Fruit fly (Drosophila melanogaster) whole organism, embryonic: Measurements from ENCODE around the gene Rab3-GEF.

Source experiments
- Abd-B ChIP-seq: fragments of 200-800 bp; sonication (Bioruptor generic); optimal IDR thresholded peaks from 2 replicates; lab custom pipeline; 2018; ENCODE audit warnings: missing biosample characterization, mild to moderate bottlenecking, missing genetic modification characterization, moderate library complexity
- CG12071 ChIP-seq: fragments of 200-800 bp; sonication (Bioruptor generic); optimal IDR thresholded peaks from 3 replicates; lab custom pipeline; 2018; ENCODE audit warnings: missing biosample characterization, mild to moderate bottlenecking, missing genetic modification characterization
- CG12769 ChIP-seq: fragments of 200-800 bp; sonication (Bioruptor generic); optimal IDR thresholded peaks from 2 replicates; lab custom pipeline; 2019; ENCODE audit warnings: missing biosample characterization, mild to moderate bottlenecking, missing genetic modification characterization, moderate library complexity
- CG15011 ChIP-seq: fragments of 200-800 bp; sonication (Bioruptor generic); optimal IDR thresholded peaks from 3 replicates; lab custom pipeline; 2018; ENCODE audit warnings: missing biosample characterization, mild to moderate bottlenecking, missing genetic modification characterization
- CG17328 ChIP-seq: fragments of 200-800 bp; sonication (Bioruptor generic); IDR thresholded peaks from 2 replicates; pipeline ENCODE4 v1.3.6; 2022; ENCODE audit warnings: missing biosample characterization, missing genetic modification characterization
- CG18262 ChIP-seq: fragments of 200-800 bp; optimal IDR thresholded peaks from 3 replicates; lab custom pipeline; 2019; ENCODE audit warnings: missing biosample characterization, mild to moderate bottlenecking, missing genetic modification characterization, moderate library complexity
- CG2889 ChIP-seq: fragments of 200-800 bp; sonication (Bioruptor generic); IDR thresholded peaks from 3 replicates; pipeline ENCODE4 v1.3.6; 2022; ENCODE audit warnings: missing biosample characterization, missing genetic modification characterization
- CG30403 ChIP-seq: fragments of 200-800 bp; sonication (Bioruptor generic); optimal IDR thresholded peaks from 3 replicates; lab custom pipeline; 2016; ENCODE audit warnings: missing biosample characterization, missing genetic modification characterization
- CG31441 ChIP-seq: fragments of 200-800 bp; sonication (Bioruptor generic); IDR thresholded peaks from 2 replicates; pipeline ENCODE4 v1.3.6; 2022; ENCODE audit warnings: missing biosample characterization, missing genetic modification characterization
- CG3847 ChIP-seq: fragments of 200-800 bp; sonication (Bioruptor generic); IDR thresholded peaks from 2 replicates; pipeline ENCODE4 v1.3.6; 2022; ENCODE audit warnings: missing biosample characterization, missing genetic modification characterization
- CG4424 ChIP-seq: fragments of 200-800 bp; sonication (Bioruptor generic); optimal IDR thresholded peaks from 3 replicates; lab custom pipeline; 2016; ENCODE audit warnings: missing biosample characterization, missing genetic modification characterization
- CG4617 ChIP-seq: fragments of 200-800 bp; sonication (Bioruptor generic); optimal IDR thresholded peaks from 3 replicates; lab custom pipeline; 2016; ENCODE audit warnings: missing biosample characterization, missing genetic modification characterization, borderline replicate concordance
- CG7839 ChIP-seq: fragments of 200-800 bp; sonication (Bioruptor generic); optimal IDR thresholded peaks from 3 replicates; lab custom pipeline; 2018; ENCODE audit warnings: missing biosample characterization, mild to moderate bottlenecking, missing genetic modification characterization, moderate library complexity
- CG8089 ChIP-seq: fragments of 200-800 bp; sonication (Bioruptor generic); optimal IDR thresholded peaks from 3 replicates; lab custom pipeline; 2016; ENCODE audit warnings: missing biosample characterization, missing genetic modification characterization
- CG9876 ChIP-seq: fragments of 200-800 bp; sonication (Bioruptor generic); optimal IDR thresholded peaks from 2 replicates; lab custom pipeline; 2016; ENCODE audit warnings: missing biosample characterization, missing genetic modification characterization
- CoRest ChIP-seq: fragments of 200-800 bp; sonication (Bioruptor generic); optimal IDR thresholded peaks from 3 replicates; lab custom pipeline; 2018; ENCODE audit warnings: missing biosample characterization, mild to moderate bottlenecking, missing genetic modification characterization, moderate library complexity
- D19A ChIP-seq: fragments of 200-800 bp; optimal IDR thresholded peaks from 3 replicates; lab custom pipeline; 2019; ENCODE audit warnings: missing biosample characterization, mild to moderate bottlenecking, missing genetic modification characterization, moderate library complexity
- Dek ChIP-seq: fragments of 200-800 bp; sonication (Bioruptor generic); optimal IDR thresholded peaks from 3 replicates; lab custom pipeline; 2019; ENCODE audit warnings: missing biosample characterization, mild to moderate bottlenecking, missing genetic modification characterization, moderate library complexity
- Dip3 ChIP-seq: fragments of 200-800 bp; sonication (Bioruptor generic); optimal IDR thresholded peaks from 3 replicates; lab custom pipeline; 2016; ENCODE audit warnings: missing biosample characterization, missing genetic modification characterization
- Eip74EF ChIP-seq, 2 experiments: fragments of 200-800 bp in 1 of 2; fragments of >200 bp in 1 of 2; sonication (Bioruptor generic) in 1 of 2; optimal IDR thresholded peaks; 2 replicates each; lab custom pipeline; 2017 to 2019; ENCODE audit warnings: missing biosample characterization in 2 of 2, missing genetic modification characterization in 2 of 2, mild to moderate bottlenecking in 1 of 2, moderate library complexity in 1 of 2
- GATAe ChIP-seq: fragments of 200-800 bp; sonication (Bioruptor generic); conservative IDR thresholded peaks from 2 replicates; pipeline ENCODE4 v1.3.6; 2022; ENCODE audit warnings: missing biosample characterization, missing genetic modification characterization
- Gsc ChIP-seq: fragments of 200-800 bp; sonication (Bioruptor generic); IDR thresholded peaks from 2 replicates; pipeline ENCODE4 v1.3.6; 2022; ENCODE audit warnings: missing biosample characterization, missing genetic modification characterization
- HmgZ ChIP-seq: fragments of 200-800 bp; sonication (Bioruptor generic); optimal IDR thresholded peaks from 2 replicates; lab custom pipeline; 2018; ENCODE audit warnings: missing biosample characterization, mild to moderate bottlenecking, missing genetic modification characterization
- Hmr ChIP-seq: fragments of 200-800 bp; sonication (Bioruptor generic); optimal IDR thresholded peaks from 3 replicates; lab custom pipeline; 2017; ENCODE audit warnings: mild to moderate bottlenecking, missing biosample characterization, missing genetic modification reagents, missing genetic modification characterization
- Hr3 ChIP-seq: fragments of 200-800 bp; sonication (Bioruptor generic); optimal IDR thresholded peaks from 3 replicates; lab custom pipeline; 2016; ENCODE audit warnings: missing biosample characterization, missing genetic modification characterization
- MBD-R2 ChIP-seq: fragments of 200-800 bp; sonication (Bioruptor generic); IDR thresholded peaks from 2 replicates; pipeline ENCODE4 v1.3.6; 2022; ENCODE audit warnings: missing biosample characterization, missing genetic modification characterization
- Myb ChIP-seq: fragments of 200-800 bp; sonication (Bioruptor generic); optimal IDR thresholded peaks from 2 replicates; lab custom pipeline; 2016; ENCODE audit warnings: missing biosample characterization, missing genetic modification characterization
- Nf-YC ChIP-seq: fragments of 200-800 bp; optimal IDR thresholded peaks from 3 replicates; lab custom pipeline; 2019; ENCODE audit warnings: missing biosample characterization, mild to moderate bottlenecking, missing genetic modification characterization, moderate library complexity
- NfI ChIP-seq: fragments of 200-800 bp; sonication (Bioruptor generic); optimal IDR thresholded peaks from 3 replicates; lab custom pipeline; 2018; ENCODE audit warnings: missing biosample characterization, mild to moderate bottlenecking, missing genetic modification characterization, moderate library complexity
- Rfx ChIP-seq: fragments of 200-800 bp; sonication (Bioruptor generic); IDR thresholded peaks from 2 replicates; pipeline ENCODE4 v1.3.6; 2022; ENCODE audit warnings: missing biosample characterization, missing genetic modification characterization
- Taf1 ChIP-seq: fragments of 200-800 bp; sonication (Bioruptor generic); IDR thresholded peaks from 2 replicates; pipeline ENCODE4 v1.3.6; 2022; ENCODE audit warnings: missing biosample characterization, missing genetic modification characterization
- bowl ChIP-seq: fragments of 200-800 bp; sonication (Bioruptor generic); IDR thresholded peaks from 2 replicates; pipeline ENCODE4 v1.3.6; 2022; ENCODE audit warnings: missing biosample characterization, missing genetic modification characterization
- bsh ChIP-seq, 2 experiments: fragments of 200-800 bp; sonication (Bioruptor generic); optimal IDR thresholded peaks; 2 replicates each; lab custom pipeline; 2017 to 2018; ENCODE audit warnings: mild to moderate bottlenecking in 2 of 2, missing biosample characterization in 2 of 2, missing genetic modification characterization in 2 of 2, moderate library complexity in 1 of 2
- crc ChIP-seq: fragments of 200-800 bp; sonication (Bioruptor generic); optimal IDR thresholded peaks from 2 replicates; lab custom pipeline; 2016; ENCODE audit warnings: missing biosample characterization, missing genetic modification characterization
- da ChIP-seq: fragments of 200-800 bp; sonication (Bioruptor generic); optimal IDR thresholded peaks from 2 replicates; lab custom pipeline; 2016; ENCODE audit warnings: missing biosample characterization, missing genetic modification characterization
- dmrt11E ChIP-seq: fragments of 200-800 bp; sonication (Bioruptor generic); optimal IDR thresholded peaks from 3 replicates; lab custom pipeline; 2018; ENCODE audit warnings: missing biosample characterization, mild to moderate bottlenecking, missing genetic modification characterization, moderate library complexity
- ewg ChIP-seq: fragments of 200-800 bp; sonication (Bioruptor generic); optimal IDR thresholded peaks from 3 replicates; lab custom pipeline; 2017; ENCODE audit warnings: mild to moderate bottlenecking, missing biosample characterization, missing genetic modification reagents, missing genetic modification characterization
- fd64A ChIP-seq: fragments of 200-800 bp; sonication (Bioruptor generic); optimal IDR thresholded peaks from 3 replicates; lab custom pipeline; 2018; ENCODE audit warnings: missing biosample characterization, mild to moderate bottlenecking, missing genetic modification characterization
- grau ChIP-seq: fragments of 200-800 bp; optimal IDR thresholded peaks from 3 replicates; lab custom pipeline; 2019; ENCODE audit warnings: missing biosample characterization, mild to moderate bottlenecking, missing genetic modification characterization, moderate library complexity
- hkb ChIP-seq, 2 experiments: fragments of 200-800 bp in 1 of 2; fragments of >200 bp in 1 of 2; sonication (Bioruptor generic) in 1 of 2; IDR thresholded peaks in 1 of 2; optimal IDR thresholded peaks in 1 of 2; 2 replicates each; pipeline versions ENCODE4 v1.3.6 to Lab custom; 2017 to 2022; ENCODE audit warnings: missing biosample characterization in 1 of 2, missing genetic modification characterization in 1 of 2
- lilli ChIP-seq: fragments of 200-800 bp; sonication (Bioruptor generic); optimal IDR thresholded peaks from 3 replicates; lab custom pipeline; 2016; ENCODE audit warnings: missing biosample characterization, missing genetic modification characterization
- peb ChIP-seq: fragments of 200-800 bp; sonication (Bioruptor generic); IDR thresholded peaks from 2 replicates; pipeline ENCODE4 v1.3.6; 2022; ENCODE audit warnings: missing biosample characterization, missing genetic modification characterization
- pzg ChIP-seq: fragments of 200-800 bp; sonication (Bioruptor generic); optimal IDR thresholded peaks from 3 replicates; lab custom pipeline; 2018; ENCODE audit warnings: missing biosample characterization, mild to moderate bottlenecking, missing genetic modification characterization, moderate library complexity
- toy ChIP-seq: fragments of 200-800 bp; sonication (Bioruptor generic); IDR thresholded peaks from 2 replicates; pipeline ENCODE4 v1.3.6; 2022; ENCODE audit warnings: missing biosample characterization, missing genetic modification characterization
- wek ChIP-seq: fragments of 200-800 bp; sonication (Bioruptor generic); optimal IDR thresholded peaks from 3 replicates; lab custom pipeline; 2018; ENCODE audit warnings: missing biosample characterization, mild to moderate bottlenecking, missing genetic modification characterization, moderate library complexity
- zen ChIP-seq: fragments of 200-800 bp; sonication (Bioruptor generic); optimal IDR thresholded peaks from 3 replicates; lab custom pipeline; 2018; ENCODE audit warnings: missing biosample characterization, mild to moderate bottlenecking, missing genetic modification characterization, moderate library complexity

The Rab3-GEF gene

dm6 chrX:15063404-15064062 is 25.9 kb upstream of the Rab3-GEF start, which contains the start of the genes hiw and ND-B18 (continued):
- peak; percentile 67 for TF ChIP-seq HmgZ
- peak; percentile 4 for TF ChIP-seq ewg (GFP tag; lab: Kevin White, UChicago)
- TF ChIP-seq Hmr (GFP tag; lab: Kevin White, UChicago) = peak; percentile 39
- peak; percentile 95 for TF ChIP-seq Myb (GFP tag; lab: Kevin White, UChicago)
- TF ChIP-seq grau (tag; lab: Kevin White, UChicago) = peak; percentile 11
- no peak for TF ChIP-seq Taf1 (GFP tag; lab: Robert Waterston, UW)
- 0 out of 2 replicates have a peak, but pooled peaks have one; percentile 22 for TF ChIP-seq CG17328 (GFP tag; lab: Robert Waterston, UW)
- TF ChIP-seq NfI = peak; percentile 53
- peak; percentile 17 for TF ChIP-seq CG18262 (tag; lab: Kevin White, UChicago)
- TF ChIP-seq hkb (optimal IDR thresholded peaks at IDR 0.05; lab: Kevin White, UChicago) = no peak
- TF ChIP-seq hkb (GFP tag; IDR thresholded peaks at IDR 0.05; lab: Robert Waterston, UW) = 0 out of 2 replicates have a peak, but pooled peaks have one; percentile 15
- TF ChIP-seq Dip3 = peak; percentile 5
- no peak for TF ChIP-seq CG8089 (GFP tag; lab: Kevin White, UChicago)
- no peak for TF ChIP-seq D19A
- no peak for TF ChIP-seq toy (GFP tag; lab: Robert Waterston, UW)
- TF ChIP-seq da (GFP tag; lab: Kevin White, UChicago) = peak; percentile 52

dm6 chrX:15066374-15067057 is 23.0 kb upstream of the Rab3-GEF start, which contains the start of the genes opm and dob:
Gene opm, minus strand, starts transcription at chrX:15066432.
Gene dob, plus strand, starts transcription at chrX:15067007.
- TF ChIP-seq dmrt11E (tag; lab: Kevin White, UChicago) (peak; percentile 24), CG7839 (peak; percentile 42), Rfx (GFP tag; lab: Robert Waterston, UW) (0 out of 2 replicates have a peak, but pooled peaks have one; percentile 7), CG4424 (GFP tag; lab: Kevin White, UChicago) (peak; percentile 9), Abd-B (peak; percentile 50), CG12769 (no peak), crc (no peak), CG31441 (peak; percentile 35; the same call in 1 of the 2 replicates), CG17328 (GFP tag; lab: Robert Waterston, UW) (no peak), Dek (peak; percentile 24), CG3847 (GFP tag; lab: Robert Waterston, UW) (0 out of 2 replicates have a peak, but pooled peaks have one; percentile 23), wek (GFP tag; lab: Kevin White, UChicago) (no peak), Eip74EF (GFP tag; optimal IDR thresholded peaks at IDR 0.05; lab: Kevin White, UChicago) (no peak), Hr3 (GFP tag; lab: Kevin White, UChicago) (peak; percentile 9), CG12071 (GFP tag; lab: Kevin White, UChicago) (no peak), GATAe (GFP tag; lab: Robert Waterston, UW) (no peak), bowl (GFP tag; lab: Robert Waterston, UW) (no peak), Gsc (no peak), fd64A (GFP tag; lab: Kevin White, UChicago) (no peak), CG4617 (GFP tag; lab: Kevin White, UChicago) (no peak), lilli (GFP tag; lab: Kevin White, UChicago) (no peak), hkb (optimal IDR thresholded peaks at IDR 0.05; lab: Kevin White, UChicago) (no peak), hkb (GFP tag; IDR thresholded peaks at IDR 0.05; lab: Robert Waterston, UW) (no peak), CG15011 (GFP tag; lab: Kevin White, UChicago) (no peak), Nf-YC (peak; percentile 46), CG30403 (GFP tag; lab: Kevin White, UChicago) (peak; percentile 46), peb (no peak), bsh (GFP tag; optimal IDR thresholded peaks at IDR 0.05; lab: Kevin White, UChicago) (peak in 1 of 2 experiments; percentile 2), pzg (GFP tag; lab: Kevin White, UChicago) (peak; percentile 63), MBD-R2 (GFP tag; lab: Robert Waterston, UW) (peak; percentile 40; the same call in 1 of the 2 replicates), CoRest (tag; lab: Kevin White, UChicago) (peak; percentile 67), CG9876 (GFP tag; lab: Kevin White, UChicago) (no peak), zen (tag; lab: Kevin White, UChicago) (peak; percentile 24), CG2889 (GFP tag; lab: Robert Waterston, UW) (no peak)
